Fruit fly (Drosophila melanogaster) whole organism, prepupa: Measurements from ENCODE around the gene betaCOP.

Source experiments
- Blimp-1 ChIP-seq: fragments of 200-800 bp; sonication (Bioruptor generic); optimal IDR thresholded peaks from 3 replicates; lab custom pipeline; 2017; ENCODE audit warnings: missing biosample characterization, missing genetic modification characterization, mild to moderate bottlenecking, moderate library complexity, missing genetic modification reagents
- CG10669 ChIP-seq: fragments of 200-800 bp; sonication (Bioruptor generic); optimal IDR thresholded peaks from 3 replicates; lab custom pipeline; 2018; ENCODE audit warnings: missing biosample characterization, mild to moderate bottlenecking, missing genetic modification characterization, moderate library complexity
- CG11294 ChIP-seq: fragments of 200-800 bp; sonication (Bioruptor generic); IDR thresholded peaks from 2 replicates; pipeline ENCODE4 v1.3.6; 2022; ENCODE audit warnings: missing biosample characterization, missing genetic modification characterization
- CG11762 ChIP-seq: fragments of 200-800 bp; sonication (Bioruptor generic); optimal IDR thresholded peaks from 3 replicates; lab custom pipeline; 2016; ENCODE audit warnings: missing biosample characterization, missing genetic modification characterization; ENCODE audit not compliant: insufficient read depth
- CG11902 ChIP-seq: fragments of 200-800 bp; sonication (Bioruptor generic); optimal IDR thresholded peaks from 3 replicates; lab custom pipeline; 2016; ENCODE audit warnings: missing biosample characterization, missing genetic modification characterization
- CG15336 ChIP-seq: fragments of 200-800 bp; sonication (Bioruptor generic); IDR thresholded peaks from 2 replicates; pipeline ENCODE4 v1.3.6; 2022; ENCODE audit warnings: missing biosample characterization, missing genetic modification characterization
- CG1621 ChIP-seq: fragments of 200-800 bp; sonication (Bioruptor generic); optimal IDR thresholded peaks from 3 replicates; lab custom pipeline; 2018; ENCODE audit warnings: missing biosample characterization, mild to moderate bottlenecking, missing genetic modification characterization
- CG31627 ChIP-seq: fragments of 200-800 bp; sonication (Bioruptor generic); optimal IDR thresholded peaks from 3 replicates; lab custom pipeline; 2016; ENCODE audit warnings: missing biosample characterization, missing genetic modification characterization
- CG34406 ChIP-seq: fragments of 200-800 bp; sonication (Bioruptor generic); optimal IDR thresholded peaks from 3 replicates; lab custom pipeline; 2016; ENCODE audit warnings: missing biosample characterization, missing genetic modification characterization
- CG6163 ChIP-seq: fragments of 200-800 bp; sonication (Bioruptor generic); IDR thresholded peaks from 3 replicates; pipeline ENCODE4 v1.3.6; 2022; ENCODE audit warnings: missing biosample characterization, missing genetic modification characterization
- CG6854 ChIP-seq: fragments of 200-800 bp; sonication (Bioruptor generic); optimal IDR thresholded peaks from 2 replicates; lab custom pipeline; 2017; ENCODE audit warnings: missing biosample characterization, mild to moderate bottlenecking, missing genetic modification characterization
- CG7368 ChIP-seq: fragments of 200-800 bp; sonication (Bioruptor generic); optimal IDR thresholded peaks from 3 replicates; lab custom pipeline; 2016; ENCODE audit warnings: missing biosample characterization, missing genetic modification characterization
- CG9139 ChIP-seq: fragments of 200-800 bp; sonication (Bioruptor generic); optimal IDR thresholded peaks from 3 replicates; lab custom pipeline; 2017; ENCODE audit warnings: missing biosample characterization, mild to moderate bottlenecking, missing genetic modification characterization
- Eip78C ChIP-seq: fragments of 200-800 bp; sonication (Bioruptor generic); peaks from one replicate; lab custom pipeline; 2016; ENCODE audit warnings: missing biosample characterization, missing genetic modification characterization
- Eip93F ChIP-seq: fragments of 200-800 bp; sonication (Bioruptor generic); optimal IDR thresholded peaks from 2 replicates; lab custom pipeline; 2016; ENCODE audit warnings: missing biosample characterization, mild to moderate bottlenecking, missing genetic modification characterization
- Ets21C ChIP-seq: fragments of 200-800 bp; sonication (Bioruptor generic); optimal IDR thresholded peaks from 3 replicates; lab custom pipeline; 2016; ENCODE audit warnings: missing biosample characterization, missing genetic modification characterization
- Ets96B ChIP-seq: fragments of 200-800 bp; optimal IDR thresholded peaks from 2 replicates; lab custom pipeline; 2019; ENCODE audit warnings: missing biosample characterization, mild to moderate bottlenecking, missing genetic modification characterization, moderate library complexity
- Hr38 ChIP-seq: sonication (Bioruptor generic); optimal IDR thresholded peaks from 2 replicates; lab custom pipeline; 2016; ENCODE audit warnings: missing biosample characterization, missing genetic modification characterization
- Hr4 ChIP-seq: fragments of 200-800 bp; sonication (Bioruptor generic); optimal IDR thresholded peaks from 3 replicates; lab custom pipeline; 2016; ENCODE audit warnings: missing biosample characterization, missing genetic modification characterization
- Lpt ChIP-seq: fragments of 200-800 bp; sonication (Bioruptor generic); optimal IDR thresholded peaks from 3 replicates; lab custom pipeline; 2016; ENCODE audit warnings: missing biosample characterization, missing genetic modification characterization
- OdsH ChIP-seq: fragments of 200-800 bp; sonication (Bioruptor generic); optimal IDR thresholded peaks from 3 replicates; lab custom pipeline; 2016; ENCODE audit warnings: missing biosample characterization, missing genetic modification characterization
- Sox102F ChIP-seq: fragments of 200-800 bp; sonication (Bioruptor generic); optimal IDR thresholded peaks from 2 replicates; lab custom pipeline; 2016; ENCODE audit warnings: missing biosample characterization, mild to moderate bottlenecking, missing genetic modification characterization
- Sox14 ChIP-seq: fragments of 200-800 bp; sonication (Bioruptor generic); optimal IDR thresholded peaks from 3 replicates; lab custom pipeline; 2016; ENCODE audit warnings: missing biosample characterization, missing genetic modification characterization
- Sox15 ChIP-seq: fragments of 200-800 bp; sonication (Bioruptor generic); optimal IDR thresholded peaks from 3 replicates; lab custom pipeline; 2016; ENCODE audit warnings: missing biosample characterization, missing genetic modification characterization
- acj6 ChIP-seq: fragments of 200-800 bp; sonication (Bioruptor generic); optimal IDR thresholded peaks from 3 replicates; lab custom pipeline; 2016; ENCODE audit warnings: missing biosample characterization, missing genetic modification characterization
- cyc ChIP-seq: fragments of 200-800 bp; sonication (Bioruptor generic); optimal IDR thresholded peaks from 3 replicates; lab custom pipeline; 2016; ENCODE audit warnings: missing biosample characterization, missing genetic modification characterization
- dac ChIP-seq: fragments of 200-800 bp; sonication (Bioruptor generic); optimal IDR thresholded peaks from 2 replicates; lab custom pipeline; 2017; ENCODE audit warnings: missing biosample characterization, mild to moderate bottlenecking, missing genetic modification characterization
- dsx ChIP-seq: fragments of 200-800 bp; optimal IDR thresholded peaks from 3 replicates; lab custom pipeline; 2019; ENCODE audit warnings: missing biosample characterization, mild to moderate bottlenecking, missing genetic modification characterization, moderate library complexity; ENCODE audit not compliant: poor library complexity, severe bottlenecking
- eg ChIP-seq: fragments of 200-800 bp; sonication (Bioruptor generic); IDR thresholded peaks from 3 replicates; pipeline ENCODE4 v1.3.6; 2022; ENCODE audit warnings: missing biosample characterization, missing genetic modification characterization
- fkh ChIP-seq: fragments of 200-800 bp; sonication (Bioruptor generic); optimal IDR thresholded peaks from 3 replicates; lab custom pipeline; 2017; ENCODE audit warnings: missing biosample characterization, mild to moderate bottlenecking, missing genetic modification characterization, moderate library complexity
- net ChIP-seq: fragments of 200-800 bp; sonication (Bioruptor generic); optimal IDR thresholded peaks from 3 replicates; lab custom pipeline; 2016; ENCODE audit warnings: missing biosample characterization, missing genetic modification characterization
- salr ChIP-seq, 2 experiments: fragments of 200-800 bp; sonication (Bioruptor generic); optimal IDR thresholded peaks; 3 replicates each; lab custom pipeline; 2016 to 2018; ENCODE audit warnings: missing biosample characterization in 2 of 2, missing genetic modification characterization in 2 of 2, mild to moderate bottlenecking in 1 of 2
- spab ChIP-seq: fragments of 200-800 bp; sonication (Bioruptor generic); optimal IDR thresholded peaks from 2 replicates; lab custom pipeline; 2017; ENCODE audit warnings: missing biosample characterization, mild to moderate bottlenecking, missing genetic modification characterization, missing genetic modification reagents
- ss ChIP-seq, 2 experiments: fragments of 200-800 bp; sonication (Bioruptor generic); optimal IDR thresholded peaks; 2 replicates in 1 of 2; 3 replicates in 1 of 2; lab custom pipeline; 2017 to 2018; ENCODE audit warnings: mild to moderate bottlenecking in 2 of 2, missing biosample characterization in 2 of 2, missing genetic modification characterization in 2 of 2, moderate library complexity in 1 of 2
- svp ChIP-seq: fragments of 200-800 bp; sonication (Bioruptor generic); peaks from one replicate; lab custom pipeline; 2016; ENCODE audit warnings: missing biosample characterization, missing genetic modification characterization
- topi ChIP-seq: fragments of 200-800 bp; sonication (Bioruptor generic); optimal IDR thresholded peaks from 3 replicates; lab custom pipeline; 2016; ENCODE audit warnings: missing biosample characterization, missing genetic modification characterization

betaCOP gene

dm6 chrX:18363423-18363822 is 21.6 kb downstream of the betaCOP start:
- no peak for TF ChIP-seq Ets96B (tag; lab: Kevin White, UChicago)
- TF ChIP-seq salr (GFP tag; optimal IDR thresholded peaks at IDR 0.05; lab: Kevin White, UChicago), result no peak
- no peak for TF ChIP-seq CG10669 (GFP tag; lab: Kevin White, UChicago)
- no peak for TF ChIP-seq dsx
- TF ChIP-seq fkh, result peak; percentile 87

dm6 chrX:18358352-18358931 is 26.6 kb downstream of the betaCOP start, which contains the start of gene CG6106:
TSS of gene CG6106 (plus strand) at chrX:18358881.
- TF ChIP-seq Eip93F (GFP tag; lab: Kevin White, UChicago), result no peak
- 0 out of 3 replicates have a peak, but pooled peaks have one; percentile 11 for TF ChIP-seq eg (GFP tag; lab: Robert Waterston, UW)

dm6 chrX:18357756-18358182 is 27.3 kb downstream of the betaCOP start:
- no peak for TF ChIP-seq acj6 (GFP tag; lab: Kevin White, UChicago)
- TF ChIP-seq Eip78C (GFP tag; lab: Kevin White, UChicago), result peak; percentile 56
- peak; percentile 8 for TF ChIP-seq Sox14 (GFP tag; lab: Kevin White, UChicago)
- TF ChIP-seq net (GFP tag; lab: Kevin White, UChicago), result no peak
- TF ChIP-seq CG6163 (GFP tag; lab: Robert Waterston, UW), result 0 out of 3 replicates have a peak, but pooled peaks have one; percentile 43
- TF ChIP-seq cyc (GFP tag; lab: Kevin White, UChicago), result peak; percentile 18
- no peak for TF ChIP-seq Ets21C (GFP tag; lab: Kevin White, UChicago)
- peak; percentile 7 for TF ChIP-seq Sox102F
- TF ChIP-seq OdsH (GFP tag; lab: Kevin White, UChicago), result no peak
- peak; percentile 41 for TF ChIP-seq CG6854 (GFP tag; lab: Kevin White, UChicago)
- no peak for TF ChIP-seq Hr4 (GFP tag; lab: Kevin White, UChicago)
- TF ChIP-seq CG31627 (GFP tag; lab: Kevin White, UChicago), result no peak
- no peak for TF ChIP-seq CG15336
- peak; percentile 95 for TF ChIP-seq Blimp-1 (GFP tag; lab: Kevin White, UChicago)
- no peak for TF ChIP-seq eg (GFP tag; lab: Robert Waterston, UW)
- TF ChIP-seq Sox15 (GFP tag; lab: Kevin White, UChicago), result no peak
- peak; percentile 17 for TF ChIP-seq dac (GFP tag; lab: Kevin White, UChicago)
- peak; percentile 64 for TF ChIP-seq svp (GFP tag; lab: Kevin White, UChicago)
- peak; percentile 11 to 20 for TF ChIP-seq ss (GFP tag; optimal IDR thresholded peaks at IDR 0.05; lab: Kevin White, UChicago)
- peak; percentile 37 for TF ChIP-seq topi (GFP tag; lab: Kevin White, UChicago)
- no peak for TF ChIP-seq Lpt (GFP tag; lab: Kevin White, UChicago)

- TF ChIP-seq Eip78C (GFP tag; lab: Kevin White, UChicago) (peak; percentile 59), eg (GFP tag; lab: Robert Waterston, UW) (peak; percentile 12; the same call in 1 of the 3 replicates), CG11762 (GFP tag; lab: Kevin White, UChicago) (no peak), CG6163 (GFP tag; lab: Robert Waterston, UW) (0 out of 3 replicates have a peak, but pooled peaks have one; percentile 12)
Measured at dm6 chrX:18356141-18356600, 28.9 kb downstream of the betaCOP start, which contains the start of gene kairos. TSS of gene kairos (minus strand) at chrX:18356191.

- TF ChIP-seq Ets21C (GFP tag; lab: Kevin White, UChicago), result no peak
- TF ChIP-seq topi (GFP tag; lab: Kevin White, UChicago), result no peak
Measured at dm6 chrX:18350609-18351008, 34.4 kb downstream of the betaCOP start.

- TF ChIP-seq CG7368 (GFP tag; lab: Kevin White, UChicago), result no peak
- TF ChIP-seq Hr38 (GFP tag; lab: Kevin White, UChicago), result no peak
- no peak for TF ChIP-seq CG6163 (GFP tag; lab: Robert Waterston, UW)
- no peak for TF ChIP-seq ss (GFP tag; optimal IDR thresholded peaks at IDR 0.05; lab: Kevin White, UChicago)
- TF ChIP-seq Ets96B (tag; lab: Kevin White, UChicago), result no peak
- no peak for TF ChIP-seq dac (GFP tag; lab: Kevin White, UChicago)
- no peak for TF ChIP-seq CG11294
- no peak for TF ChIP-seq Sox14 (GFP tag; lab: Kevin White, UChicago)
- TF ChIP-seq topi (GFP tag; lab: Kevin White, UChicago), result no peak
- TF ChIP-seq Blimp-1 (GFP tag; lab: Kevin White, UChicago), result no peak
- no peak for TF ChIP-seq CG9139
- no peak for TF ChIP-seq svp (GFP tag; lab: Kevin White, UChicago)
- TF ChIP-seq fkh, result no peak
- TF ChIP-seq net (GFP tag; lab: Kevin White, UChicago), result no peak
- no peak for TF ChIP-seq CG11762 (GFP tag; lab: Kevin White, UChicago)
- no peak for TF ChIP-seq CG1621 (tag; lab: Kevin White, UChicago)
- no peak for TF ChIP-seq CG11902 (GFP tag; lab: Kevin White, UChicago)
- TF ChIP-seq spab (GFP tag; lab: Kevin White, UChicago), result no peak
- TF ChIP-seq CG34406, result no peak
Measured at dm6 chrX:18347641-18348040, 37.4 kb downstream of the betaCOP start.
